Worm (Caenorhabditis elegans) whole organism, L1 larva: ENCODE measurements around the gene copb-1.

Source experiments
- ama-1 ChIP-seq: fragments of 150-350 bp; optimal IDR thresholded peaks from 2 replicates; lab custom pipeline; 2014
- ceh-82 ChIP-seq, 3 experiments: fragments of 150-350 bp in 1 of 3; sonication (generic microtip) in 2 of 3; optimal IDR thresholded peaks; 2 replicates each; lab custom pipeline; 2014 to 2017; ENCODE audit warnings: missing biosample characterization in 3 of 3, missing genetic modification characterization in 3 of 3
- elt-2 ChIP-seq: sonication (generic microtip); optimal IDR thresholded peaks from 2 replicates; lab custom pipeline; 2016; ENCODE audit warnings: missing genetic modification characterization, mild to moderate bottlenecking, inconsistent platforms, missing compliant biosample characterization, missing genetic modification reagents
- hlh-4 ChIP-seq: sonication (generic microtip); optimal IDR thresholded peaks from 2 replicates; lab custom pipeline; 2016; ENCODE audit warnings: mild to moderate bottlenecking, missing genetic modification characterization, missing compliant biosample characterization
- lin-14 ChIP-seq: fragments of 200-800 bp; sonication (Bioruptor generic); optimal IDR thresholded peaks from 2 replicates; lab custom pipeline; 2018; ENCODE audit warnings: mild to moderate bottlenecking, missing genetic modification characterization, moderate library complexity, missing compliant biosample characterization
- lin-35 ChIP-seq, 2 experiments: fragments of 150-350 bp; optimal IDR thresholded peaks; 2 replicates each; lab custom pipeline; 2014; ENCODE audit warnings: missing biosample characterization in 2 of 2, missing genetic modification characterization in 2 of 2, missing genetic modification reagents in 2 of 2
- nhr-237 ChIP-seq: fragments of 150-350 bp; optimal IDR thresholded peaks from 2 replicates; lab custom pipeline; 2014; ENCODE audit warnings: missing biosample characterization, missing genetic modification characterization
- nhr-76 ChIP-seq: sonication (generic microtip); optimal IDR thresholded peaks from 2 replicates; lab custom pipeline; 2017; ENCODE audit warnings: missing biosample characterization, missing genetic modification characterization
- xbp-1 ChIP-seq: sonication (generic microtip); optimal IDR thresholded peaks from 2 replicates; lab custom pipeline; 2016; ENCODE audit warnings: missing genetic modification characterization, missing compliant biosample characterization

- TF ChIP-seq xbp-1 (tag; lab: Kevin White, UChicago) (no peak), nhr-237 (tag; lab: Kevin White, UChicago) (no peak), ceh-82 (tag; optimal IDR thresholded peaks at IDR 0.05; lab: Kevin White, UChicago) (no peak), hlh-4 (tag; lab: Kevin White, UChicago) (no peak), elt-2 (tag; lab: Kevin White, UChicago) (no peak), ama-1 (lab: Kevin White, UChicago) (no peak), lin-35 (GFP tag; optimal IDR thresholded peaks at IDR 0.05; lab: Kevin White, UChicago) (no peak), nhr-76 (tag; lab: Kevin White, UChicago) (no peak), lin-14 (GFP tag; lab: Kevin White, UChicago) (no peak)
Measured at ce11 chrII:3096060-3096459, 17.5 kb downstream of the copb-1 start, which contains the start of gene srg-23.
